Fruit fly (Drosophila melanogaster) whole organism, pupa: ENCODE data around the gene INPP5E.

Source experiments
- CG10348 ChIP-seq: fragments of 200-800 bp; sonication (Bioruptor generic); IDR thresholded peaks from 2 replicates; pipeline ENCODE4 v1.3.6; 2022; ENCODE audit warnings: missing biosample characterization, missing genetic modification characterization
- CG12605 ChIP-seq: fragments of 200-800 bp; sonication (Bioruptor generic); IDR thresholded peaks from 2 replicates; pipeline ENCODE4 v1.3.6; 2022; ENCODE audit warnings: missing biosample characterization, missing genetic modification characterization
- CG13204 ChIP-seq: fragments of 200-800 bp; sonication (Bioruptor generic); optimal IDR thresholded peaks from 2 replicates; lab custom pipeline; 2018; ENCODE audit warnings: missing biosample characterization, mild to moderate bottlenecking, missing genetic modification characterization, moderate library complexity
- CG14655 ChIP-seq: fragments of 200-800 bp; sonication (Bioruptor generic); optimal IDR thresholded peaks from 3 replicates; lab custom pipeline; 2017; ENCODE audit warnings: mild to moderate bottlenecking, missing biosample characterization, missing genetic modification reagents, missing genetic modification characterization
- CG15710 ChIP-seq: fragments of 200-800 bp; sonication (Bioruptor generic); optimal IDR thresholded peaks from 2 replicates; lab custom pipeline; 2018; ENCODE audit warnings: missing biosample characterization, mild to moderate bottlenecking, missing genetic modification characterization, moderate library complexity
- CG17806 ChIP-seq: fragments of 200-800 bp; sonication (Bioruptor generic); optimal IDR thresholded peaks from 2 replicates; lab custom pipeline; 2018; ENCODE audit warnings: missing biosample characterization, mild to moderate bottlenecking, missing genetic modification characterization, moderate library complexity
- CG32121 ChIP-seq: fragments of 200-800 bp; sonication (Bioruptor generic); IDR thresholded peaks from 2 replicates; pipeline ENCODE4 v1.3.6; 2022; ENCODE audit warnings: missing biosample characterization, missing genetic modification characterization
- CG34367 ChIP-seq: fragments of 200-800 bp; sonication (Bioruptor generic); optimal IDR thresholded peaks from 2 replicates; lab custom pipeline; 2018; ENCODE audit warnings: missing biosample characterization, mild to moderate bottlenecking, missing genetic modification characterization
- CG4496 ChIP-seq: fragments of 200-800 bp; sonication (Bioruptor generic); IDR thresholded peaks from 3 replicates; pipeline ENCODE4 v1.3.6; 2022; ENCODE audit warnings: missing biosample characterization, missing genetic modification characterization
- CG8159 ChIP-seq: fragments of 200-800 bp; sonication (Bioruptor generic); optimal IDR thresholded peaks from 3 replicates; lab custom pipeline; 2018; ENCODE audit warnings: missing biosample characterization, mild to moderate bottlenecking, missing genetic modification characterization, moderate library complexity
- CG8301 ChIP-seq: fragments of 200-800 bp; sonication (Bioruptor generic); optimal IDR thresholded peaks from 2 replicates; lab custom pipeline; 2018; ENCODE audit warnings: missing biosample characterization, mild to moderate bottlenecking, missing genetic modification characterization
- CG9948 ChIP-seq: fragments of 200-800 bp; sonication (Bioruptor generic); optimal IDR thresholded peaks from 2 replicates; lab custom pipeline; 2018; ENCODE audit warnings: missing biosample characterization, mild to moderate bottlenecking, missing genetic modification characterization, moderate library complexity
- D1 ChIP-seq: fragments of 200-800 bp; sonication (Bioruptor generic); optimal IDR thresholded peaks from 2 replicates; lab custom pipeline; 2018; ENCODE audit warnings: missing biosample characterization, mild to moderate bottlenecking, missing genetic modification characterization, moderate library complexity
- EcR ChIP-seq: fragments of 200-800 bp; sonication (Bioruptor generic); optimal IDR thresholded peaks from 3 replicates; lab custom pipeline; 2019; ENCODE audit warnings: missing biosample characterization, missing genetic modification characterization, mild to moderate bottlenecking, moderate library complexity, missing genetic modification reagents
- Ets98B ChIP-seq: fragments of 200-800 bp; sonication (Bioruptor generic); IDR thresholded peaks from 2 replicates; pipeline ENCODE4 v1.3.6; 2022; ENCODE audit warnings: missing biosample characterization, missing genetic modification characterization
- Pif1A ChIP-seq: fragments of 200-800 bp; sonication (Bioruptor generic); optimal IDR thresholded peaks from 3 replicates; lab custom pipeline; 2016; ENCODE audit warnings: missing biosample characterization, missing genetic modification characterization
- Pif1B ChIP-seq: fragments of 200-800 bp; sonication (Bioruptor generic); optimal IDR thresholded peaks from 3 replicates; lab custom pipeline; 2016; ENCODE audit warnings: missing biosample characterization, missing genetic modification characterization
- Snoo ChIP-seq: fragments of 200-800 bp; sonication (Bioruptor generic); optimal IDR thresholded peaks from 3 replicates; lab custom pipeline; 2017; ENCODE audit warnings: missing biosample characterization, mild to moderate bottlenecking, missing genetic modification characterization, inconsistent platforms
- fd96Ca ChIP-seq: fragments of 200-800 bp; sonication (Bioruptor generic); IDR thresholded peaks from 3 replicates; pipeline ENCODE4 v1.3.6; 2022; ENCODE audit warnings: missing biosample characterization, missing genetic modification characterization
- gl ChIP-seq: fragments of 200-800 bp; sonication (Bioruptor generic); optimal IDR thresholded peaks from 2 replicates; lab custom pipeline; 2018; ENCODE audit warnings: missing biosample characterization, mild to moderate bottlenecking, missing genetic modification characterization
- rn ChIP-seq: fragments of 200-800 bp; sonication (Bioruptor generic); IDR thresholded peaks from 2 replicates; pipeline ENCODE4 v1.3.6; 2022; ENCODE audit warnings: missing biosample characterization, missing genetic modification characterization

The INPP5E gene

DNA sequence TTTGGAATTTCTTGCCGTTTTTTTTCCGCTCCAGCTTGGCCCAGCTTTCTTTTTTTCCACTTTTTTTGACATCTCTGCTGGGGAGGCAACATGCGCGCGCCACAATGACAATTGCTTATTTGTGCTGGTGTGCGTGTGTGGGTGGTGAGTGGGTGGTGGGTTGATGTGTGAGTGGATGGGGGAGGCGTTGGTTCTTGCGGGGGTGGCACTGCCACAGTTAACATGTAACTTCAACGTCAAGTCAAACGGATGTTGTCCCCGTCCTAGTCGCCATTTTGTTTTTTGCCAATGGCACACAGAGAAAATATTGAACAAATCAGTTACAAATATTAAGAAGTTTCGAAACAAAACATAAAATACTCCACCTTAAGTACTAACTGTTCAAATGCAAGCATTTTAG, 33.0 kb downstream of the INPP5E start, which contains the start of gene CG44355:
TSS of gene CG44355 (plus strand) at position 301 of the 400 bp plus-strand sequence.
- TF ChIP-seq CG12605 (GFP tag; lab: Robert Waterston, UW) (no peak), CG4496 (GFP tag; lab: Robert Waterston, UW) (no peak), CG17806 (no peak), fd96Ca (GFP tag; lab: Robert Waterston, UW) (no peak), CG10348 (GFP tag; lab: Robert Waterston, UW) (no peak), Snoo (no peak), CG34367 (tag; lab: Kevin White, UChicago) (no peak), CG32121 (no peak), Pif1A (GFP tag; lab: Kevin White, UChicago) (no peak)

DNA sequence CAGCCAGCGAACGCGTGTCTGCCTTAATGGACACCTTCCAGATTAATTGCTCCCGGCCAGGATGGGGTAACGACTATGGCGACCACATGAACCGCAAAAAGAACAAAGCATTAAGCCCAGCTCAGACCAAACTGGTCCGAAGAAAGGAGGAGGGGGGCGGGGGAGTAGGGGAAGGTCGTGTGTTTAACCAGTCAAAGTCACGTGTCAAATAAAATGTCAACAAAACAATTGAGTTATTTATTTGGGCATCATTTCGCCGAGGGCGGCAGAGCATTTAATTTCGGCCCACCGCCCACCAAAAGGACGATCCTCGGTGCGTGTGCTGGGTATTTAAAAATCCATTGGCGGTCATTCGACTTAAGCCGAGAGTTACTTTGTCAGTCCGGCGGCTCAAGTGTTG, 35.8 kb downstream of the INPP5E start:
- TF ChIP-seq CG34367 (tag; lab: Kevin White, UChicago) (no peak), CG14655 (no peak), CG12605 (GFP tag; lab: Robert Waterston, UW) (no peak), CG13204 (no peak), D1 (tag; lab: Kevin White, UChicago) (no peak), CG8159 (tag; lab: Kevin White, UChicago) (no peak), CG32121 (no peak), CG4496 (GFP tag; lab: Robert Waterston, UW) (no peak), EcR (GFP tag; lab: Kevin White, UChicago) (no peak), Ets98B (GFP tag; lab: Robert Waterston, UW) (no peak), CG8301 (tag; lab: Kevin White, UChicago) (no peak), rn (GFP tag; lab: Robert Waterston, UW) (no peak), fd96Ca (GFP tag; lab: Robert Waterston, UW) (no peak), CG15710 (no peak), CG9948 (tag; lab: Kevin White, UChicago) (no peak), Snoo (no peak), Pif1A (GFP tag; lab: Kevin White, UChicago) (no peak), Pif1B (GFP tag; lab: Kevin White, UChicago) (no peak)

dm6 chr3L:12319782-12320181, 42.3 kb downstream of the INPP5E start:
- TF ChIP-seq CG10348 (GFP tag; lab: Robert Waterston, UW) (no peak), CG14655 (no peak), fd96Ca (GFP tag; lab: Robert Waterston, UW) (no peak), CG12605 (GFP tag; lab: Robert Waterston, UW) (no peak), CG13204 (no peak), Pif1B (GFP tag; lab: Kevin White, UChicago) (no peak), CG15710 (no peak), CG9948 (tag; lab: Kevin White, UChicago) (no peak), Snoo (no peak), Pif1A (GFP tag; lab: Kevin White, UChicago) (no peak), D1 (tag; lab: Kevin White, UChicago) (no peak), CG4496 (GFP tag; lab: Robert Waterston, UW) (no peak), CG32121 (no peak)

dm6 chr3L:12328781-12329282, 51.4 kb downstream of the INPP5E start, which contains the start of gene Lmx1a:
Gene Lmx1a, plus strand, starts transcription at chr3L:12329232.
- no peak for TF ChIP-seq CG12605 (GFP tag; lab: Robert Waterston, UW)
- no peak for TF ChIP-seq EcR (GFP tag; lab: Kevin White, UChicago)
- no peak for TF ChIP-seq CG17806
- no peak for TF ChIP-seq CG15710
- no peak for TF ChIP-seq CG4496 (GFP tag; lab: Robert Waterston, UW)
- TF ChIP-seq CG8159 (tag; lab: Kevin White, UChicago), result no peak
- no peak for TF ChIP-seq Pif1B (GFP tag; lab: Kevin White, UChicago)
- no peak for TF ChIP-seq Pif1A (GFP tag; lab: Kevin White, UChicago)
- no peak for TF ChIP-seq CG32121
- TF ChIP-seq Snoo, result no peak
- TF ChIP-seq fd96Ca (GFP tag; lab: Robert Waterston, UW), result no peak
- no peak for TF ChIP-seq CG14655
- no peak for TF ChIP-seq CG8301 (tag; lab: Kevin White, UChicago)
- no peak for TF ChIP-seq Ets98B (GFP tag; lab: Robert Waterston, UW)
- no peak for TF ChIP-seq CG13204
- no peak for TF ChIP-seq CG34367 (tag; lab: Kevin White, UChicago)
- no peak for TF ChIP-seq D1 (tag; lab: Kevin White, UChicago)
- no peak for TF ChIP-seq CG10348 (GFP tag; lab: Robert Waterston, UW)
- TF ChIP-seq gl (tag; lab: Kevin White, UChicago), result no peak
- no peak for TF ChIP-seq rn (GFP tag; lab: Robert Waterston, UW)

DNA sequence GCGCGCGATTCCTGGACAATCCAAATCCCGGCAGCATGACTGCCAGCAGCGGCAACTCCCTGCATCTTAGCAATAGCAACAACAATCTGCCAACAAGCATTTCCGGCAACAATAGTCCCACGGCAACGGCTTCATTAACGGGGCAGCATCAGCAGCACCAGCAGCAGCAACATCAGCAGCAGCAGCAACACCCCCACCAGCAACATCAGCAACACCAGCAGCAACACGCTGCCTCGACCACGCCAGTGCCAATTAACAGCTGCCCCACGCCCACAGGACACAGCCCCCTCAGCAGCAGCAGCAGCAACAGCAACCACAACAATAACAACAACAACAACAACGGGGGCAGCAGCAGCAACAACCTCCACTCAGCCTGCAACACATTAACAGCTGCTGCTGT, 52.1 kb downstream of the INPP5E start:
- TF ChIP-seq gl (tag; lab: Kevin White, UChicago) (no peak), Snoo (no peak), D1 (tag; lab: Kevin White, UChicago) (no peak), CG12605 (GFP tag; lab: Robert Waterston, UW) (no peak)
- TF ChIP-seq, all 21 proteins: peak for 0
